Fruit fly (Drosophila melanogaster): ENCODE results near the gene CG11714.

CG11714 gene

dm6 chr3L:11543681-11544299 lies 21.3 kb upstream of the CG11714 start (continued):
- TF ChIP-seq CG2678 (tag; optimal IDR thresholded peaks at IDR 0.05) (no peak), CG4328 (GFP tag; optimal IDR thresholded peaks at IDR 0.05) (no peak), chinmo (GFP tag; IDR thresholded peaks at IDR 0.05; ENCODE audit: partially characterized antibody) (no peak), Drgx (GFP tag; IDR thresholded peaks at IDR 0.05) (no peak), Dad (GFP tag; optimal IDR thresholded peaks at IDR 0.05) (no peak), psq (GFP tag; optimal IDR thresholded peaks at IDR 0.05) (no peak), CG12391 (tag; optimal IDR thresholded peaks at IDR 0.05) (no peak), CG12071 (GFP tag; optimal IDR thresholded peaks at IDR 0.05) (no peak), tio (GFP tag; optimal IDR thresholded peaks at IDR 0.05) (peak; percentile 4), CG7786 (GFP tag; optimal IDR thresholded peaks at IDR 0.05) (no peak), hkb (optimal IDR thresholded peaks at IDR 0.05) (no peak), hkb (GFP tag; IDR thresholded peaks at IDR 0.05) (0 out of 2 replicates have a peak, but pooled peaks have one; percentile 20), maf-S (GFP tag; optimal IDR thresholded peaks at IDR 0.05) (no peak), eve (GFP tag; optimal IDR thresholded peaks at IDR 0.05) (no peak), CG33213 (GFP tag; optimal IDR thresholded peaks at IDR 0.05) (no peak), Dek (tag; optimal IDR thresholded peaks at IDR 0.05) (no peak), CG10462 (GFP tag; optimal IDR thresholded peaks at IDR 0.05) (no peak), HLH3B (GFP tag; IDR thresholded peaks at IDR 0.05) (0 out of 2 replicates have a peak, but pooled peaks have one; percentile 15)

dm6 chr3L:11542948-11543347 lies 20.4 kb upstream of the CG11714 start:
- peak; percentile 3 for TF ChIP-seq Meics (GFP tag; optimal IDR thresholded peaks at IDR 0.05)
- TF ChIP-seq dysf (GFP tag; IDR thresholded peaks at IDR 0.05) = peak; percentile 37; the same call in 1 of the 3 replicates
- TF ChIP-seq her (GFP tag; optimal IDR thresholded peaks at IDR 0.05) = no peak
- TF ChIP-seq CG2120 (GFP tag; optimal IDR thresholded peaks at IDR 0.05) = peak; percentile 26
- peak; percentile 77 for TF ChIP-seq sens (GFP tag)
- TF ChIP-seq fd3F (GFP tag; optimal IDR thresholded peaks at IDR 0.05) = no peak
- TF ChIP-seq chinmo (GFP tag; IDR thresholded peaks at IDR 0.05; ENCODE audit: partially characterized antibody) = 0 out of 4 replicates have a peak, but pooled peaks have one; percentile 40
- no peak for TF ChIP-seq vfl (GFP tag; optimal IDR thresholded peaks at IDR 0.05)
- TF ChIP-seq B-H1 (GFP tag; IDR thresholded peaks at IDR 0.05) = no peak
- TF ChIP-seq Med (GFP tag) = peak; percentile 78
- TF ChIP-seq NfI (GFP tag; optimal IDR thresholded peaks at IDR 0.05) = no peak
- peak; percentile 45 for TF ChIP-seq CG12769 (tag; optimal IDR thresholded peaks at IDR 0.05)
- peak; percentile 16 for TF ChIP-seq CG2678 (tag; optimal IDR thresholded peaks at IDR 0.05)
- peak; percentile 23; the same call in 1 of the 2 replicates for TF ChIP-seq slbo (GFP tag; IDR thresholded peaks at IDR 0.05)
- 0 out of 2 replicates have a peak, but pooled peaks have one; percentile 33 for TF ChIP-seq Rfx (GFP tag; IDR thresholded peaks at IDR 0.05)
- peak; percentile 10 for TF ChIP-seq sd (tag; optimal IDR thresholded peaks at IDR 0.05)
- peak; percentile 55 for TF ChIP-seq grau (tag; optimal IDR thresholded peaks at IDR 0.05)

DNA sequence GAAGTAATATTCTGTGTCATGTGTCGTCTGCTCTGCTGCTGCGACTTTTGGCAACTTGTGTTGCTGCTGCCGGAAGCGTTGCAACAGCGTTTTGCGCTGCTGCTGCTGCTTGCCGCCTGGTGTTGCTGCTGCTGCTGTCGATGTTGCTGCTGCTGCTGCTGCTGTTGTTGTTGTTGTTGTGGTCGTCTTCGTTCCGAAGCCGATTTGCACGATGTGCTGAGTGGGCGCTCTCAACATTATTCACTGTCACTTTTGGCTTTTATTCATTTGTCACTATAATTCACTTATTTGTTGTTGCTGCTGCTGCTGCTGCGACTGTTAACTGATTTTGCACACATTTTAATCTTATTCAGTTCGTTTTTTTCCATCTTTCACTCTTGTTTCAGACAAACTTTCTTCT lies 19.9 kb upstream of the CG11714 start:
- TF ChIP-seq Dfd (GFP tag; optimal IDR thresholded peaks at IDR 0.05) (peak in 1 of 2 experiments; percentile 49), fd3F (GFP tag; optimal IDR thresholded peaks at IDR 0.05) (no peak), CG10959 (GFP tag; IDR thresholded peaks at IDR 0.05) (no peak)

dm6 chr3L:11540330-11540702 lies 17.8 kb upstream of the CG11714 start:
- no peak for TF ChIP-seq Ravus (GFP tag; IDR thresholded peaks at IDR 0.05)
- peak; percentile 13 for TF ChIP-seq CG11504 (tag; optimal IDR thresholded peaks at IDR 0.05)
- TF ChIP-seq CG18619 (GFP tag; optimal IDR thresholded peaks at IDR 0.05) = peak; percentile 25
- TF ChIP-seq CG17568 (GFP tag; optimal IDR thresholded peaks at IDR 0.05) = peak; percentile 75
- no peak for TF ChIP-seq Poxn (GFP tag; IDR thresholded peaks at IDR 0.05)
- peak in 1 of 2 experiments; percentile 16 for TF ChIP-seq eve (GFP tag; optimal IDR thresholded peaks at IDR 0.05)
- no peak for TF ChIP-seq CG1792 (GFP tag; optimal IDR thresholded peaks at IDR 0.05)
- no peak for TF ChIP-seq CG9932 (GFP tag; IDR thresholded peaks at IDR 0.05)
- no peak for TF ChIP-seq CG7357 (GFP tag; IDR thresholded peaks at IDR 0.05)
- TF ChIP-seq CG12071 (GFP tag; optimal IDR thresholded peaks at IDR 0.05) = peak; percentile 72
- no peak for TF ChIP-seq CG4360 (GFP tag; IDR thresholded peaks at IDR 0.05)
- peak; percentile 52; the same call in 2 of the 3 replicates for TF ChIP-seq ci (GFP tag; IDR thresholded peaks at IDR 0.05)
- no peak for TF ChIP-seq cad (GFP tag; optimal IDR thresholded peaks at IDR 0.05)
- TF ChIP-seq PHDP (tag; optimal IDR thresholded peaks at IDR 0.05) = peak; percentile 54
- TF ChIP-seq Drgx (GFP tag; IDR thresholded peaks at IDR 0.05) = no peak
- no peak for TF ChIP-seq hb (GFP tag; IDR thresholded peaks at IDR 0.05; ENCODE audit: partially characterized antibody)
